ENCODE assay signal across 3 worm cellular contexts in genomic region chrV:18980980-18981529, ce11.
A peak's percentile ranks its signal among the peaks of the same experiment; 100 is the strongest.
TF ChIP-seq lines count a peak whose summit lies in the region.

Gene mrps-35, plus strand, starts transcription at chrV:18981306.
Gene sws-1, minus strand, starts transcription at chrV:18981479.

TF ChIP-seq in whole organism, L1 larva, 84 proteins besides CTCF, POLR2A, EP300 and RAD21 (continued from another document and continues in another):
- TF ChIP-seq ceh-88 (GFP tag; IDR thresholded peaks at IDR 0.05; lab: Robert Waterston, UW) (no peak), C16A3.4 (tag; optimal IDR thresholded peaks at IDR 0.05; lab: Kevin White, UChicago) (no peak), pax-3 (tag; optimal IDR thresholded peaks at IDR 0.05; lab: Kevin White, UChicago) (peak; percentile 92), swsn-7 (tag; optimal IDR thresholded peaks at IDR 0.05; lab: Kevin White, UChicago) (peak; percentile 83), lsy-2 (tag; optimal IDR thresholded peaks at IDR 0.05; lab: Kevin White, UChicago) (peak; percentile 72 to 74), fkh-8 (tag; optimal IDR thresholded peaks at IDR 0.05; lab: Kevin White, UChicago) (peak; percentile 76), skn-1 (tag; optimal IDR thresholded peaks at IDR 0.05; lab: Kevin White, UChicago) (peak; percentile 47), sup-37 (GFP tag; optimal IDR thresholded peaks at IDR 0.05; lab: Kevin White, UChicago) (peak; percentile 21), nhr-19 (GFP tag; conservative IDR thresholded peaks at IDR 0.05; lab: Robert Waterston, UW) (peak; percentile 92), snpc-4 (tag; optimal IDR thresholded peaks at IDR 0.05; lab: Kevin White, UChicago) (peak; percentile 60), unc-62 (GFP tag; optimal IDR thresholded peaks at IDR 0.05; lab: Kevin White, UChicago) (no peak), alr-1 (tag; optimal IDR thresholded peaks at IDR 0.05; lab: Kevin White, UChicago; ENCODE audit: borderline replicate concordance) (no peak), zip-4 (GFP tag; optimal IDR thresholded peaks at IDR 0.05; lab: Kevin White, UChicago) (no peak), efl-3 (GFP tag; optimal IDR thresholded peaks at IDR 0.05; lab: Kevin White, UChicago) (peak; percentile 17), nhr-47 (tag; optimal IDR thresholded peaks at IDR 0.05; lab: Kevin White, UChicago) (peak; percentile 92), fkh-4 (tag; optimal IDR thresholded peaks at IDR 0.05; lab: Kevin White, UChicago; ENCODE audit: borderline replicate concordance) (peak; percentile 96), nhr-20 (tag; optimal IDR thresholded peaks at IDR 0.05; lab: Kevin White, UChicago) (peak; percentile 79), blmp-1 (tag; optimal IDR thresholded peaks at IDR 0.05; lab: Kevin White, UChicago) (peak; percentile 43), C04F5.9 (tag; optimal IDR thresholded peaks at IDR 0.05; lab: Kevin White, UChicago) (peak; percentile 78), lin-14 (GFP tag; optimal IDR thresholded peaks at IDR 0.05; lab: Kevin White, UChicago) (no peak), xbp-1 (tag; optimal IDR thresholded peaks at IDR 0.05; lab: Kevin White, UChicago) (peak; percentile 82), ceh-63 (GFP tag; optimal IDR thresholded peaks at IDR 0.05; lab: Kevin White, UChicago) (no peak), lin-35 (GFP tag; optimal IDR thresholded peaks at IDR 0.05; lab: Kevin White, UChicago) (peak; percentile 91 to 94), elt-2 (tag; optimal IDR thresholded peaks at IDR 0.05; lab: Kevin White, UChicago) (peak; percentile 59), tlp-1 (tag; optimal IDR thresholded peaks at IDR 0.05; lab: Kevin White, UChicago) (no peak), ceh-82 (tag; optimal IDR thresholded peaks at IDR 0.05; lab: Kevin White, UChicago) (peak; percentile 20 to 79 (median 68)), nhr-12 (tag; optimal IDR thresholded peaks at IDR 0.05; lab: Kevin White, UChicago) (no peak), hpl-2 (GFP tag; optimal IDR thresholded peaks at IDR 0.05; lab: Kevin White, UChicago) (no peak), dsc-1 (tag; optimal IDR thresholded peaks at IDR 0.05; lab: Kevin White, UChicago) (peak; percentile 92), C34B4.2 (tag; optimal IDR thresholded peaks at IDR 0.05; lab: Kevin White, UChicago) (no peak), mep-1 (tag; optimal IDR thresholded peaks at IDR 0.05; lab: Kevin White, UChicago) (peak; percentile 76), ceh-90 (tag; optimal IDR thresholded peaks at IDR 0.05; lab: Kevin White, UChicago) (peak; percentile 98), lin-15B (tag; optimal IDR thresholded peaks at IDR 0.05; lab: Kevin White, UChicago) (peak; percentile 34), isw-1 (GFP tag; IDR thresholded peaks at IDR 0.05; lab: Robert Waterston, UW) (peak; percentile 61), mef-2 (tag; optimal IDR thresholded peaks at IDR 0.05; lab: Kevin White, UChicago) (no peak), ets-5 (GFP tag; IDR thresholded peaks at IDR 0.05; lab: Robert Waterston, UW) (no peak), efl-1 (optimal IDR thresholded peaks at IDR 0.05; lab: Kevin White, UChicago) (peak; percentile 72 to 95), efl-1 (GFP tag; optimal IDR thresholded peaks at IDR 0.05 in 1 of 2; lab: Kevin White, UChicago) (peak; percentile 94 to 99), unc-98 (GFP tag; IDR thresholded peaks at IDR 0.05; lab: Robert Waterston, UW) (peak; percentile 89), dpl-1 (GFP tag; optimal IDR thresholded peaks at IDR 0.05; lab: Kevin White, UChicago) (peak; percentile 92 to 94 (median 93)), nhr-85 (tag; lab: Kevin White, UChicago) (peak; percentile 94), F16B12.6 (tag; optimal IDR thresholded peaks at IDR 0.05; lab: Kevin White, UChicago) (no peak), hlh-17 (GFP tag; optimal IDR thresholded peaks at IDR 0.05; lab: Kevin White, UChicago; ENCODE audit: borderline replicate concordance) (no peak), lin-13 (GFP tag; optimal IDR thresholded peaks at IDR 0.05; lab: Kevin White, UChicago) (peak; percentile 69)

TF ChIP-seq in whole organism, L3 larva, 47 proteins besides CTCF, POLR2A, EP300 and RAD21 (continued from another document):
- TF ChIP-seq fkh-2 (tag; optimal IDR thresholded peaks at IDR 0.05; lab: Kevin White, UChicago) (no peak), elt-3 (tag; optimal IDR thresholded peaks at IDR 0.05; lab: Kevin White, UChicago) (no peak), lin-15B (tag; optimal IDR thresholded peaks at IDR 0.05; lab: Kevin White, UChicago) (peak; percentile 58), fkh-10 (GFP tag; optimal IDR thresholded peaks at IDR 0.05; lab: Kevin White, UChicago) (no peak)

TF ChIP-seq in whole organism, young adult, 124 proteins besides CTCF, POLR2A, EP300 and RAD21 (continued from another document and continues in another):
- TF ChIP-seq snpc-4 (GFP tag; optimal IDR thresholded peaks at IDR 0.05; lab: Kevin White, UChicago): no peak
- TF ChIP-seq snpc-4 (tag; optimal IDR thresholded peaks at IDR 0.05; lab: Kevin White, UChicago): peak in 3 of 4 experiments; percentile 4 to 39 (median 19)
- 0 out of 2 replicates have a peak, but pooled peaks have one; percentile 42 for TF ChIP-seq hsf-1 (GFP tag; IDR thresholded peaks at IDR 0.05; lab: Robert Waterston, UW)
- TF ChIP-seq egrh-3 (GFP tag; IDR thresholded peaks at IDR 0.05; lab: Robert Waterston, UW): peak; percentile 28; the same call in 1 of the 2 replicates
- peak; percentile 89 for TF ChIP-seq K12H6.12 (tag; optimal IDR thresholded peaks at IDR 0.05; lab: Kevin White, UChicago)
- TF ChIP-seq ztf-25 (GFP tag; IDR thresholded peaks at IDR 0.05; lab: Robert Waterston, UW): no peak
- TF ChIP-seq hmg-20 (GFP tag; IDR thresholded peaks at IDR 0.05; lab: Robert Waterston, UW): no peak
- peak; percentile 22 for TF ChIP-seq tlf-1 (GFP tag; optimal IDR thresholded peaks at IDR 0.05; lab: Kevin White, UChicago)
- TF ChIP-seq ama-1 (optimal IDR thresholded peaks at IDR 0.05; lab: Kevin White, UChicago): no peak
- TF ChIP-seq ama-1 (GFP tag; optimal IDR thresholded peaks at IDR 0.05; lab: Kevin White, UChicago): no peak
- TF ChIP-seq lin-35 (GFP tag; optimal IDR thresholded peaks at IDR 0.05; lab: Kevin White, UChicago): peak in 2 of 3 experiments; percentile 25 to 72
- no peak for TF ChIP-seq ekl-4 (GFP tag; IDR thresholded peaks at IDR 0.05; lab: Robert Waterston, UW)
- TF ChIP-seq madf-10 (tag; optimal IDR thresholded peaks at IDR 0.05; lab: Kevin White, UChicago): peak; percentile 37
- no peak for TF ChIP-seq hlh-12 (tag; optimal IDR thresholded peaks at IDR 0.05; lab: Kevin White, UChicago)
- TF ChIP-seq bed-2 (GFP tag; IDR thresholded peaks at IDR 0.05; lab: Robert Waterston, UW): peak; percentile 78; the same call in 1 of the 2 replicates
- peak; percentile 74 for TF ChIP-seq mcd-1 (GFP tag; IDR thresholded peaks at IDR 0.05; lab: Robert Waterston, UW)
- TF ChIP-seq unc-130 (GFP tag; optimal IDR thresholded peaks at IDR 0.05; lab: Kevin White, UChicago): peak; percentile 58
- TF ChIP-seq let-526 (GFP tag; IDR thresholded peaks at IDR 0.05; lab: Robert Waterston, UW): 0 out of 2 replicates have a peak, but pooled peaks have one; percentile 45
- TF ChIP-seq dpl-1 (GFP tag; optimal IDR thresholded peaks at IDR 0.05; lab: Kevin White, UChicago): peak; percentile 59
- TF ChIP-seq ceh-58 (GFP tag; IDR thresholded peaks at IDR 0.05; lab: Robert Waterston, UW): no peak
- no peak for TF ChIP-seq akir-1 (GFP tag; optimal IDR thresholded peaks at IDR 0.05; lab: Kevin White, UChicago)
- TF ChIP-seq ceh-40 (GFP tag; IDR thresholded peaks at IDR 0.05; lab: Robert Waterston, UW): peak; percentile 61; the same call in 1 of the 2 replicates
- no peak for TF ChIP-seq zfh-2 (GFP tag; conservative IDR thresholded peaks at IDR 0.05; lab: Robert Waterston, UW)
- no peak for TF ChIP-seq cebp-1 (GFP tag; IDR thresholded peaks at IDR 0.05; lab: Robert Waterston, UW)
- TF ChIP-seq cebp-1 (tag; optimal IDR thresholded peaks at IDR 0.05; lab: Kevin White, UChicago): no peak
- peak; percentile 85 for TF ChIP-seq ZK185.1 (tag; optimal IDR thresholded peaks at IDR 0.05; lab: Kevin White, UChicago; ENCODE audit: poor library complexity, severe bottlenecking)
- 0 out of 2 replicates have a peak, but pooled peaks have one; percentile 49 for TF ChIP-seq cebp-2 (GFP tag; IDR thresholded peaks at IDR 0.05; lab: Robert Waterston, UW)
- TF ChIP-seq repo-1 (tag; optimal IDR thresholded peaks at IDR 0.05; lab: Kevin White, UChicago): no peak
- TF ChIP-seq F10E7.11 (tag; optimal IDR thresholded peaks at IDR 0.05; lab: Kevin White, UChicago): no peak
- no peak for TF ChIP-seq C06A6.2 (GFP tag; conservative IDR thresholded peaks at IDR 0.05; lab: Robert Waterston, UW)
- TF ChIP-seq Y95B8A.8 (GFP tag; IDR thresholded peaks at IDR 0.05; lab: Robert Waterston, UW): 0 out of 2 replicates have a peak, but pooled peaks have one; percentile 33
- TF ChIP-seq snpc-1.3 (tag; optimal IDR thresholded peaks at IDR 0.05; lab: Kevin White, UChicago; ENCODE audit: insufficient read depth): peak; percentile 25
- TF ChIP-seq sdz-38 (tag; optimal IDR thresholded peaks at IDR 0.05; lab: Kevin White, UChicago): no peak
- no peak for TF ChIP-seq mes-4 (tag; optimal IDR thresholded peaks at IDR 0.05; lab: Kevin White, UChicago)
- no peak; the same call in 1 of the 2 replicates for TF ChIP-seq Y67H2A.10 (GFP tag; conservative IDR thresholded peaks at IDR 0.05; lab: Robert Waterston, UW)
- no peak for TF ChIP-seq pha-4 (tag; optimal IDR thresholded peaks at IDR 0.05; lab: Kevin White, UChicago)
- no peak for TF ChIP-seq ztf-3 (GFP tag; optimal IDR thresholded peaks at IDR 0.05; lab: Kevin White, UChicago)
- 0 out of 2 replicates have a peak, but pooled peaks have one; percentile 33 for TF ChIP-seq madf-8 (GFP tag; conservative IDR thresholded peaks at IDR 0.05; lab: Robert Waterston, UW)
- TF ChIP-seq pbrm-1 (GFP tag; IDR thresholded peaks at IDR 0.05; lab: Robert Waterston, UW): peak; percentile 61; the same call in 1 of the 2 replicates
- no peak for TF ChIP-seq nhr-90 (tag; optimal IDR thresholded peaks at IDR 0.05; lab: Kevin White, UChicago)
- TF ChIP-seq dox-1 (GFP tag; IDR thresholded peaks at IDR 0.05; lab: Robert Waterston, UW): peak; percentile 78
- TF ChIP-seq ztf-28 (GFP tag; IDR thresholded peaks at IDR 0.05; lab: Robert Waterston, UW): no peak
- peak; percentile 20; the same call in 1 of the 2 replicates for TF ChIP-seq lir-1 (GFP tag; conservative IDR thresholded peaks at IDR 0.05; lab: Robert Waterston, UW)
- TF ChIP-seq efl-1 (GFP tag; optimal IDR thresholded peaks at IDR 0.05; lab: Kevin White, UChicago): peak; percentile 60
- TF ChIP-seq die-1 (tag; optimal IDR thresholded peaks at IDR 0.05; lab: Kevin White, UChicago): no peak
- TF ChIP-seq hmg-1.2 (GFP tag; IDR thresholded peaks at IDR 0.05; lab: Robert Waterston, UW): 0 out of 2 replicates have a peak, but pooled peaks have one; percentile 19
- TF ChIP-seq ztf-26 (tag; optimal IDR thresholded peaks at IDR 0.05; lab: Kevin White, UChicago): no peak
- TF ChIP-seq zim-3 (tag; optimal IDR thresholded peaks at IDR 0.05; lab: Kevin White, UChicago): no peak
- peak; percentile 27 for TF ChIP-seq F22D6.2 (tag; optimal IDR thresholded peaks at IDR 0.05; lab: Kevin White, UChicago)
- no peak for TF ChIP-seq Y56A3A.18 (GFP tag; IDR thresholded peaks at IDR 0.05; lab: Robert Waterston, UW)
- peak; percentile 84 for TF ChIP-seq lin-54 (GFP tag; optimal IDR thresholded peaks at IDR 0.05; lab: Kevin White, UChicago)
- TF ChIP-seq D2030.7 (GFP tag; IDR thresholded peaks at IDR 0.05; lab: Robert Waterston, UW): peak; percentile 68
- peak; percentile 14; the same call in 1 of the 2 replicates for TF ChIP-seq ceh-91 (GFP tag; IDR thresholded peaks at IDR 0.05; lab: Robert Waterston, UW)
- peak; percentile 28 for TF ChIP-seq snpc-3.4 (tag; optimal IDR thresholded peaks at IDR 0.05; lab: Kevin White, UChicago)
- TF ChIP-seq ccch-3 (GFP tag; optimal IDR thresholded peaks at IDR 0.05; lab: Kevin White, UChicago): no peak
- no peak for TF ChIP-seq lag-1 (GFP tag; IDR thresholded peaks at IDR 0.05; lab: Robert Waterston, UW)
- TF ChIP-seq snpc-1.1 (tag; optimal IDR thresholded peaks at IDR 0.05; lab: Kevin White, UChicago; ENCODE audit: insufficient read depth): no peak
- TF ChIP-seq rcor-1 (GFP tag; IDR thresholded peaks at IDR 0.05; lab: Robert Waterston, UW): peak; percentile 66
- TF ChIP-seq attf-6 (GFP tag; IDR thresholded peaks at IDR 0.05; lab: Robert Waterston, UW): no peak
- peak; percentile 3 for TF ChIP-seq hrde-1 (tag; optimal IDR thresholded peaks at IDR 0.05; lab: Kevin White, UChicago; ENCODE audit: borderline replicate concordance)
- no peak for TF ChIP-seq T26A5.8 (tag; optimal IDR thresholded peaks at IDR 0.05; lab: Kevin White, UChicago)
- no peak for TF ChIP-seq nfya-1 (tag; optimal IDR thresholded peaks at IDR 0.05; lab: Kevin White, UChicago; ENCODE audit: borderline replicate concordance, insufficient read depth)
- no peak for TF ChIP-seq lin-40 (tag; optimal IDR thresholded peaks at IDR 0.05; lab: Kevin White, UChicago)
- no peak for TF ChIP-seq nhr-179 (tag; optimal IDR thresholded peaks at IDR 0.05; lab: Kevin White, UChicago)
- TF ChIP-seq F23B12.7 (tag; optimal IDR thresholded peaks at IDR 0.05; lab: Kevin White, UChicago; ENCODE audit: insufficient read depth): no peak
- TF ChIP-seq F39B2.1 (GFP tag; IDR thresholded peaks at IDR 0.05; lab: Robert Waterston, UW): no peak
- TF ChIP-seq sea-2 (GFP tag; IDR thresholded peaks at IDR 0.05; lab: Robert Waterston, UW): 0 out of 2 replicates have a peak, but pooled peaks have one; percentile 16
- TF ChIP-seq hlh-26 (GFP tag; conservative IDR thresholded peaks at IDR 0.05; lab: Robert Waterston, UW): no peak
- no peak for TF ChIP-seq egl-18 (GFP tag; IDR thresholded peaks at IDR 0.05; lab: Robert Waterston, UW)
- peak; percentile 11 to 71 for TF ChIP-seq rec-8 (tag; optimal IDR thresholded peaks at IDR 0.05; lab: Kevin White, UChicago)
- no peak for TF ChIP-seq B0035.1 (tag; optimal IDR thresholded peaks at IDR 0.05; lab: Kevin White, UChicago)
- TF ChIP-seq lin-26 (GFP tag; IDR thresholded peaks at IDR 0.05; lab: Robert Waterston, UW): no peak
- no peak for TF ChIP-seq ztf-6 (GFP tag; IDR thresholded peaks at IDR 0.05; lab: Robert Waterston, UW)
- TF ChIP-seq tbx-9 (tag; optimal IDR thresholded peaks at IDR 0.05; lab: Kevin White, UChicago; ENCODE audit: borderline replicate concordance): no peak
- no peak for TF ChIP-seq dpff-1 (tag; optimal IDR thresholded peaks at IDR 0.05; lab: Kevin White, UChicago)
- no peak for TF ChIP-seq mxl-1 (tag; optimal IDR thresholded peaks at IDR 0.05; lab: Kevin White, UChicago)
- peak; percentile 27; the same call in 1 of the 2 replicates for TF ChIP-seq ceh-100 (GFP tag; IDR thresholded peaks at IDR 0.05; lab: Robert Waterston, UW)
- no peak for TF ChIP-seq ets-4 (GFP tag; optimal IDR thresholded peaks at IDR 0.05; lab: Kevin White, UChicago)
- TF ChIP-seq C17E4.6 (GFP tag; IDR thresholded peaks at IDR 0.05; lab: Robert Waterston, UW): no peak
- peak; percentile 34 for TF ChIP-seq tbp1 (GFP tag; optimal IDR thresholded peaks at IDR 0.05; lab: Kevin White, UChicago)
- TF ChIP-seq Y79H2A.3 (GFP tag; conservative IDR thresholded peaks at IDR 0.05; lab: Robert Waterston, UW): no peak
- TF ChIP-seq him-1 (tag; optimal IDR thresholded peaks at IDR 0.05; lab: Kevin White, UChicago): peak; percentile 21
- 0 out of 2 replicates have a peak, but pooled peaks have one; percentile 48 for TF ChIP-seq K11D2.4 (GFP tag; IDR thresholded peaks at IDR 0.05; lab: Robert Waterston, UW)
- TF ChIP-seq F57C9.4 (tag; optimal IDR thresholded peaks at IDR 0.05; lab: Kevin White, UChicago): peak; percentile 37
- TF ChIP-seq F33H1.4 (GFP tag; IDR thresholded peaks at IDR 0.05; lab: Robert Waterston, UW): peak; percentile 41; the same call in 1 of the 2 replicates
- no peak for TF ChIP-seq egl-44 (GFP tag; IDR thresholded peaks at IDR 0.05; lab: Robert Waterston, UW)
- no peak for TF ChIP-seq gei-17 (GFP tag; optimal IDR thresholded peaks at IDR 0.05; lab: Kevin White, UChicago)
